Worm (Caenorhabditis elegans) whole organism, L4 larva: ENCODE measurements around the gene amt-1.

Source experiments
- R02D3.7 ChIP-seq: fragments of 150-350 bp; sonication (generic microtip); optimal IDR thresholded peaks from 3 replicates; lab custom pipeline; 2014; ENCODE audit warnings: missing biosample characterization, missing genetic modification characterization
- T26A8.4 ChIP-seq: fragments of 200-800 bp; sonication (Bioruptor generic); IDR thresholded peaks from 2 replicates; pipeline ENCODE4 v1.3.6; 2022; ENCODE audit warnings: missing genetic modification characterization, missing compliant biosample characterization
- aly-2 ChIP-seq: sonication (generic microtip); optimal IDR thresholded peaks from 2 replicates; lab custom pipeline; 2018; ENCODE audit warnings: missing biosample characterization, missing genetic modification characterization
- ceh-82 ChIP-seq: sonication (generic microtip); optimal IDR thresholded peaks from 2 replicates; lab custom pipeline; 2017; ENCODE audit warnings: missing biosample characterization, missing genetic modification characterization
- hlh-11 ChIP-seq: fragments of 200-800 bp; sonication (Bioruptor generic); optimal IDR thresholded peaks from 2 replicates; lab custom pipeline; 2018; ENCODE audit warnings: mild to moderate bottlenecking, missing genetic modification characterization, missing compliant biosample characterization
- mxl-2 ChIP-seq: fragments of 200-800 bp; sonication (Bioruptor generic); conservative IDR thresholded peaks from 2 replicates; pipeline ENCODE4 v1.3.6; 2022; ENCODE audit warnings: missing genetic modification reagents, missing genetic modification characterization, missing compliant biosample characterization
- nhr-42 ChIP-seq: fragments of 200-800 bp; sonication (Bioruptor generic); IDR thresholded peaks from 2 replicates; pipeline ENCODE4 v1.3.6; 2022; ENCODE audit warnings: missing genetic modification characterization, missing compliant biosample characterization
- set-16 ChIP-seq: fragments of 200-800 bp; sonication (Bioruptor generic); IDR thresholded peaks from 2 replicates; pipeline ENCODE4 v1.3.6; 2022; ENCODE audit warnings: missing genetic modification reagents, missing genetic modification characterization, missing compliant biosample characterization
- unc-39 ChIP-seq: sonication (generic microtip); optimal IDR thresholded peaks from 2 replicates; lab custom pipeline; 2017; ENCODE audit warnings: missing biosample characterization, missing genetic modification characterization
- zip-2 ChIP-seq: fragments of 150-350 bp; optimal IDR thresholded peaks from 2 replicates; lab custom pipeline; 2014; ENCODE audit warnings: missing biosample characterization, missing genetic modification characterization

The amt-1 gene

ce11 chrX:4622024-4622423 lies 50.8 kb downstream of the amt-1 start, which contains the start of gene C46C11.3:
Gene C46C11.3, plus strand, starts transcription at chrX:4622324.
- no peak for TF ChIP-seq nhr-42
- no peak for TF ChIP-seq unc-39 (tag; lab: Kevin White, UChicago)
- TF ChIP-seq ceh-82, result no peak
- no peak for TF ChIP-seq aly-2
- no peak for TF ChIP-seq hlh-11
- no peak for TF ChIP-seq set-16 (GFP tag; lab: Robert Waterston, UW)
- no peak for TF ChIP-seq zip-2 (tag; lab: Kevin White, UChicago)
- TF ChIP-seq R02D3.7 (tag; lab: Kevin White, UChicago), result no peak
- no peak for TF ChIP-seq mxl-2 (GFP tag; lab: Robert Waterston, UW)
- no peak for TF ChIP-seq T26A8.4
